Fruit fly (Drosophila melanogaster): ENCODE measurements around the gene ndl.

- TF ChIP-seq CG8478 (optimal IDR thresholded peaks at IDR 0.05) (no peak), usp (GFP tag; optimal IDR thresholded peaks at IDR 0.05) (no peak), psq (optimal IDR thresholded peaks at IDR 0.05) (no peak), pan (optimal IDR thresholded peaks at IDR 0.05) (no peak)
Observed at dm6 chr3L:6558516-6558915, 44.6 kb downstream of the ndl start.

Measured in whole organism.